Worm (Caenorhabditis elegans) whole organism, L1 larva: ENCODE results near the gene T27D12.6.

Experiments
- C34B4.2 ChIP-seq: sonication (generic microtip); optimal IDR thresholded peaks from 2 replicates; lab custom pipeline; 2017; ENCODE audit warnings: mild to moderate bottlenecking, missing genetic modification characterization, missing compliant biosample characterization
- F16B12.6 ChIP-seq: fragments of 150-350 bp; optimal IDR thresholded peaks from 2 replicates; lab custom pipeline; 2014; ENCODE audit warnings: missing biosample characterization, missing genetic modification characterization
- Y116A8C.19 ChIP-seq: sonication (generic microtip); optimal IDR thresholded peaks from 2 replicates; lab custom pipeline; 2016; ENCODE audit warnings: missing compliant biosample characterization, missing genetic modification characterization, borderline replicate concordance
- aha-1 ChIP-seq: fragments of 150-350 bp; optimal IDR thresholded peaks from 2 replicates; lab custom pipeline; 2014; ENCODE audit warnings: missing biosample characterization, missing genetic modification characterization
- aly-2 ChIP-seq: fragments of 150-350 bp; optimal IDR thresholded peaks from 2 replicates; lab custom pipeline; 2014; ENCODE audit warnings: missing biosample characterization, missing genetic modification characterization
- ceh-8 ChIP-seq: fragments of 200-800 bp; sonication (Bioruptor generic); optimal IDR thresholded peaks from 2 replicates; lab custom pipeline; 2018; ENCODE audit warnings: mild to moderate bottlenecking, missing genetic modification characterization, moderate library complexity, missing compliant biosample characterization
- ceh-82 ChIP-seq, 3 experiments: fragments of 150-350 bp in 1 of 3; sonication (generic microtip) in 2 of 3; optimal IDR thresholded peaks; 2 replicates each; lab custom pipeline; 2014 to 2017; ENCODE audit warnings: missing biosample characterization in 3 of 3, missing genetic modification characterization in 3 of 3
- ces-1 ChIP-seq: fragments of 150-350 bp; optimal IDR thresholded peaks from 2 replicates; lab custom pipeline; 2014; ENCODE audit warnings: missing biosample characterization, missing genetic modification reagents, missing genetic modification characterization
- efl-1 ChIP-seq, 4 experiments: fragments of 150-350 bp; optimal IDR thresholded peaks in 3 of 4; peaks in 1 of 4; 1 replicate in 1 of 4; 2 replicates in 3 of 4; lab custom pipeline; 2014; ENCODE audit warnings: missing biosample characterization in 2 of 4, missing genetic modification characterization in 2 of 4, missing genetic modification reagents in 2 of 4
- egl-13 ChIP-seq: sonication (generic microtip); optimal IDR thresholded peaks from 2 replicates; lab custom pipeline; 2016; ENCODE audit warnings: missing genotype, missing genetic modification reagents, missing genetic modification characterization, missing compliant biosample characterization
- egl-27 ChIP-seq, 2 experiments: fragments of 150-350 bp in 1 of 2; sonication (generic microtip); optimal IDR thresholded peaks; 3 replicates each; lab custom pipeline; 2017 to 2018; ENCODE audit warnings: missing biosample characterization in 2 of 2, missing genetic modification characterization in 2 of 2, missing genetic modification reagents in 2 of 2
- elt-3 ChIP-seq, 6 experiments: fragments of 150-350 bp in 1 of 6; sonication (generic microtip); optimal IDR thresholded peaks; 2 replicates each; lab custom pipeline; 2017 to 2018; ENCODE audit warnings: missing biosample characterization in 6 of 6, missing genetic modification characterization in 6 of 6, inconsistent platforms in 1 of 6
- ets-5 ChIP-seq: fragments of 200-800 bp; sonication (Bioruptor generic); IDR thresholded peaks from 2 replicates; pipeline ENCODE4 v1.3.6; 2022; ENCODE audit warnings: missing genetic modification characterization, missing compliant biosample characterization
- fkh-10 ChIP-seq: sonication (generic microtip); optimal IDR thresholded peaks from 2 replicates; lab custom pipeline; 2017; ENCODE audit warnings: missing biosample characterization, missing genetic modification reagents, missing genetic modification characterization
- irx-1 ChIP-seq: sonication (generic microtip); optimal IDR thresholded peaks from 2 replicates; lab custom pipeline; 2016; ENCODE audit warnings: missing genetic modification characterization, missing compliant biosample characterization
- isw-1 ChIP-seq: fragments of 200-800 bp; sonication (Bioruptor generic); IDR thresholded peaks from 2 replicates; pipeline ENCODE4 v1.3.6; 2022; ENCODE audit warnings: missing genetic modification characterization, missing compliant biosample characterization
- jun-1 ChIP-seq: fragments of 150-350 bp; optimal IDR thresholded peaks from 2 replicates; lab custom pipeline; 2014; ENCODE audit warnings: missing biosample characterization, missing genetic modification reagents, missing genetic modification characterization
- lin-13 ChIP-seq: fragments of 150-350 bp; optimal IDR thresholded peaks from 2 replicates; lab custom pipeline; 2014; ENCODE audit warnings: missing biosample characterization, missing genetic modification reagents, missing genetic modification characterization
- lin-14 ChIP-seq: fragments of 200-800 bp; sonication (Bioruptor generic); optimal IDR thresholded peaks from 2 replicates; lab custom pipeline; 2018; ENCODE audit warnings: mild to moderate bottlenecking, missing genetic modification characterization, moderate library complexity, missing compliant biosample characterization
- lin-15B ChIP-seq: fragments of 150-350 bp; sonication (generic microtip); optimal IDR thresholded peaks from 3 replicates; lab custom pipeline; 2014; ENCODE audit warnings: missing biosample characterization, missing genetic modification characterization
- lin-39 ChIP-seq: fragments of 150-350 bp; optimal IDR thresholded peaks from 2 replicates; lab custom pipeline; 2014; ENCODE audit warnings: missing biosample characterization, missing genetic modification reagents, missing genetic modification characterization
- lir-3 ChIP-seq: sonication (generic microtip); optimal IDR thresholded peaks from 2 replicates; lab custom pipeline; 2016; ENCODE audit warnings: mild to moderate bottlenecking, missing genetic modification characterization, moderate library complexity, missing compliant biosample characterization; ENCODE audit not compliant: poor library complexity
- lsy-2 ChIP-seq, 2 experiments: fragments of 150-350 bp; optimal IDR thresholded peaks; 2 replicates each; lab custom pipeline; 2014; ENCODE audit warnings: missing biosample characterization in 2 of 2, missing genetic modification characterization in 2 of 2
- nhr-11 ChIP-seq: fragments of 150-350 bp; optimal IDR thresholded peaks from 2 replicates; lab custom pipeline; 2014; ENCODE audit warnings: missing biosample characterization, missing genetic modification characterization
- nhr-19 ChIP-seq: fragments of 200-800 bp; sonication (Bioruptor generic); conservative IDR thresholded peaks from 2 replicates; pipeline ENCODE4 v1.3.6; 2022; ENCODE audit warnings: missing genetic modification characterization, missing compliant biosample characterization
- nhr-20 ChIP-seq: sonication (generic microtip); optimal IDR thresholded peaks from 2 replicates; lab custom pipeline; 2016; ENCODE audit warnings: mild to moderate bottlenecking, missing genetic modification characterization, missing compliant biosample characterization
- nhr-28 ChIP-seq: fragments of 150-350 bp; optimal IDR thresholded peaks from 2 replicates; lab custom pipeline; 2014; ENCODE audit warnings: missing biosample characterization, missing genetic modification characterization
- nhr-47 ChIP-seq: sonication (generic microtip); optimal IDR thresholded peaks from 2 replicates; lab custom pipeline; 2016; ENCODE audit warnings: mild to moderate bottlenecking, missing genetic modification characterization, moderate library complexity, missing compliant biosample characterization
- nhr-76 ChIP-seq: sonication (generic microtip); optimal IDR thresholded peaks from 2 replicates; lab custom pipeline; 2017; ENCODE audit warnings: missing biosample characterization, missing genetic modification characterization
- nhr-77 ChIP-seq: fragments of 150-350 bp; optimal IDR thresholded peaks from 2 replicates; lab custom pipeline; 2014; ENCODE audit warnings: missing biosample characterization, missing genetic modification characterization
- nhr-84 ChIP-seq: sonication (generic microtip); optimal IDR thresholded peaks from 2 replicates; lab custom pipeline; 2017; ENCODE audit warnings: missing biosample characterization, missing genetic modification characterization
- nhr-85 ChIP-seq: sonication (generic microtip); peaks from one replicate; lab custom pipeline; 2016; ENCODE audit warnings: missing genetic modification characterization, inconsistent platforms, missing compliant biosample characterization
- nhr-90 ChIP-seq: sonication (generic microtip); optimal IDR thresholded peaks from 2 replicates; lab custom pipeline; 2016; ENCODE audit warnings: mild to moderate bottlenecking, missing genetic modification characterization, missing compliant biosample characterization; ENCODE audit not compliant: poor library complexity
- pag-3 ChIP-seq: sonication (generic microtip); optimal IDR thresholded peaks from 2 replicates; lab custom pipeline; 2017; ENCODE audit warnings: missing genetic modification characterization, mild to moderate bottlenecking, missing compliant biosample characterization, antibody characterized with exemption, borderline replicate concordance; ENCODE audit not compliant: insufficient read depth
- pax-3 ChIP-seq: fragments of 200-800 bp; sonication (Bioruptor generic); optimal IDR thresholded peaks from 2 replicates; lab custom pipeline; 2018; ENCODE audit warnings: mild to moderate bottlenecking, missing genetic modification characterization, moderate library complexity, missing compliant biosample characterization
- pqm-1 ChIP-seq: sonication (generic microtip); optimal IDR thresholded peaks from 3 replicates; lab custom pipeline; 2017; ENCODE audit warnings: missing biosample characterization, missing genetic modification characterization
- rnt-1 ChIP-seq: sonication (generic microtip); optimal IDR thresholded peaks from 2 replicates; lab custom pipeline; 2016; ENCODE audit warnings: mild to moderate bottlenecking, missing genetic modification characterization, moderate library complexity, missing compliant biosample characterization
- skn-1 ChIP-seq: fragments of 150-350 bp; optimal IDR thresholded peaks from 2 replicates; lab custom pipeline; 2014; ENCODE audit warnings: missing biosample characterization, missing genetic modification characterization
- snpc-4 ChIP-seq: fragments of 150-350 bp; optimal IDR thresholded peaks from 2 replicates; lab custom pipeline; 2014; ENCODE audit warnings: missing biosample characterization, missing genetic modification characterization
- sox-4 ChIP-seq: sonication (generic microtip); optimal IDR thresholded peaks from 2 replicates; lab custom pipeline; 2016; ENCODE audit warnings: missing genetic modification characterization, missing compliant biosample characterization
- sptf-1 ChIP-seq: fragments of 150-350 bp; optimal IDR thresholded peaks from 2 replicates; lab custom pipeline; 2014; ENCODE audit warnings: missing biosample characterization, missing genetic modification characterization
- swsn-7 ChIP-seq: sonication (generic microtip); optimal IDR thresholded peaks from 2 replicates; lab custom pipeline; 2016; ENCODE audit warnings: missing genetic modification characterization, missing compliant biosample characterization
- tbx-2 ChIP-seq: sonication (generic microtip); optimal IDR thresholded peaks from 2 replicates; lab custom pipeline; 2016; ENCODE audit warnings: missing genetic modification characterization, missing compliant biosample characterization
- unc-130 ChIP-seq: fragments of 150-350 bp; optimal IDR thresholded peaks from 2 replicates; lab custom pipeline; 2017; ENCODE audit warnings: missing biosample characterization, missing genetic modification characterization, inconsistent platforms
- unc-62 ChIP-seq: fragments of 150-350 bp; optimal IDR thresholded peaks from 2 replicates; lab custom pipeline; 2014; ENCODE audit warnings: missing biosample characterization, missing genetic modification reagents, missing genetic modification characterization
- ztf-11 ChIP-seq, 2 experiments: sonication (generic microtip); optimal IDR thresholded peaks; 2 replicates each; lab custom pipeline; 2016 to 2017; ENCODE audit warnings: missing genetic modification characterization in 2 of 2, missing biosample characterization in 1 of 2, missing compliant biosample characterization in 1 of 2
- ztf-4 ChIP-seq: fragments of 150-350 bp; optimal IDR thresholded peaks from 2 replicates; lab custom pipeline; 2014; ENCODE audit warnings: missing biosample characterization, missing genetic modification characterization

T27D12.6 gene

DNA sequence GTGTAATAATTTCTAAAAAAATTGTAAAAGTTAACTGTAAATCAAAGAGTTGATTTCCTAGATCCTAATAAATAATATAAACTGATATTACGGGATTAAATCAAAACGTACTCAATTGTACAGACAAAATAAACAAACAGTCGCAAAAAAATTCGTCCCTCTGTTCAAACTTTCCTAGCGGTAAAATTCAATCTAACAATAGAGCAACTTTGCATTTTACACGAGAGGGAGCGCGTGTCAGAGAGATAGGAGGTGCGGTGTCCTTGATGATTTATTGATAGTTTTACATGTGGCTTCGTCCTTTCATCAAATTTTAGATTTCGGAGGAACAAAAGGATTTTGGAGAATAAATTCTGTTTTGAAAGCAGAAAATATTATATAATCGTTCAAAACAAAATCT lies 4.7 kb upstream of the T27D12.6 start (continued):
- peak; percentile 33 for TF ChIP-seq rnt-1 (tag; lab: Kevin White, UChicago)

DNA sequence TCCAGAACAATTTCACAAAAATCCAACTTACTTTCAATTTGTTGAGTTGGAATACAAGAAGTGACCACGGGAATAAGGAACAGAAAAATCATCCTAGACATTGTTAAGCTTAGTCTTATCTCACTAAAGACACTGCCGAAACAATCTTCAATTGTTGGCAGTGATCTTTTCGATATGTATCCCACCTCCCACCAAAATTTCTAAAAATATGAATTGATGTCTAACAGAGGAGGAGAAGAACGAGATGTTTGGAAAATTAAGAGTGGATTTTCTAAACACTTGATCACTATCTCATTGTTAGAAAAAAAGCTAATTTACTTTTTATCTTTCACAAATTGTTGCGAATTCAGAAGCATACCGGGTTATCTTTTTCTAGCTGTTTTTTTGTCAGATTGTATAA lies 2.8 kb upstream of the T27D12.6 start, which contains the start of gene clec-144:
TSS of gene clec-144 (minus strand) at position 101 of the 400 bp plus-strand sequence.
- TF ChIP-seq C34B4.2 (tag; lab: Kevin White, UChicago) (no peak), aha-1 (tag; lab: Kevin White, UChicago) (no peak), lin-13 (no peak), aly-2 (tag; lab: Kevin White, UChicago) (no peak), nhr-85 (tag; lab: Kevin White, UChicago) (no peak), lsy-2 (tag; optimal IDR thresholded peaks at IDR 0.05; lab: Kevin White, UChicago) (no peak), egl-13 (tag; lab: Kevin White, UChicago) (no peak), lir-3 (tag; lab: Kevin White, UChicago) (no peak), lin-14 (GFP tag; lab: Kevin White, UChicago) (no peak), unc-62 (no peak), elt-3 (tag; optimal IDR thresholded peaks at IDR 0.05; lab: Kevin White, UChicago) (no peak), efl-1 (optimal IDR thresholded peaks at IDR 0.05; lab: Kevin White, UChicago) (no peak), efl-1 (GFP tag; optimal IDR thresholded peaks at IDR 0.05 in 1 of 2; lab: Kevin White, UChicago) (no peak)
- TF ChIP-seq, all 84 proteins: peak for 0

DNA sequence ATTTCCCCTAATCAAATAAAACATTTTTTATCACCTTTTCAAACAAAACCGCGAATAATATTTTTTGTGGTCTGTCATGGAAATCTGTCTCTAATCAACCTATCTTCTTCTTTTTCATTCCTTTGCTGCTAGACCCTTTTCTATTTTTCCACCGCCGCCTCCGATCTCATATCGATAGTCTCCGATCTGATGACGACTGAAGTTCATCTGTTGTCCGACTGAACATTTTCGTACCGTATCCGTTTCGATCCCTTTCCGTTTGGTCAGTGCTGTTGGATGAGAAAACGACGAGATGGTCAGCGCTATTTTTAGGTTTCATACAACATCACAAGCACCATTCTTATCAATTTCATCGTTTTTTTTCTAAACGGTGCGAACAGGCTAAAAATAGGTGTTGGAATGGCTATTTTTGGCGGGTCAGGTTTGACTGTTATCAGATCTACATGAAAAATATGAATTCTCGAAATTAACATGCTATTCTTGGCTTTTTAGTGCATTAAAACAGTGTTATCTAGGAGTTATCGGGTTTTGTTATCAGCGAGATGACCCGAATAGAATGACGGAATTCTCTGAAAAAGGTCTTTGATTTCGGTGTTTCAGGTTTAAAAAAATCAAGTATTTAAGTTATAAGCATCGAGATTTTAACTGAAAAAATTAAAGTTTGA lies 1.4 kb downstream of the T27D12.6 start:
- no peak for TF ChIP-seq F16B12.6
- no peak for TF ChIP-seq nhr-11
- no peak for TF ChIP-seq ceh-8 (GFP tag; lab: Kevin White, UChicago)
- no peak for TF ChIP-seq C34B4.2 (tag; lab: Kevin White, UChicago)
- TF ChIP-seq skn-1 = no peak
- no peak for TF ChIP-seq lin-39
- peak; percentile 52 for TF ChIP-seq tbx-2 (tag; lab: Kevin White, UChicago)
- no peak for TF ChIP-seq Y116A8C.19 (tag; lab: Kevin White, UChicago)
- TF ChIP-seq nhr-84 = no peak
- peak; percentile 83 for TF ChIP-seq lin-14 (GFP tag; lab: Kevin White, UChicago)
- peak in 5 of 6 experiments; percentile 27 to 90 (median 68) for TF ChIP-seq elt-3 (tag; optimal IDR thresholded peaks at IDR 0.05; lab: Kevin White, UChicago)
- TF ChIP-seq ceh-82 (tag; optimal IDR thresholded peaks at IDR 0.05; lab: Kevin White, UChicago) = no peak
- TF ChIP-seq pag-3 (tag; lab: Kevin White, UChicago) = no peak
- no peak for TF ChIP-seq swsn-7
- TF ChIP-seq nhr-20 (tag; lab: Kevin White, UChicago) = peak; percentile 75
- TF ChIP-seq ces-1 (GFP tag; lab: Kevin White, UChicago) = no peak
- no peak for TF ChIP-seq nhr-28
- TF ChIP-seq lin-15B = no peak
- no peak for TF ChIP-seq egl-27 (tag; optimal IDR thresholded peaks at IDR 0.05; lab: Kevin White, UChicago)
- TF ChIP-seq irx-1 = no peak
- peak; percentile 62 for TF ChIP-seq nhr-19
- TF ChIP-seq unc-130 (tag; lab: Kevin White, UChicago) = no peak
- TF ChIP-seq nhr-47 = no peak
- TF ChIP-seq nhr-76 (tag; lab: Kevin White, UChicago) = no peak
- no peak for TF ChIP-seq ets-5 (GFP tag; lab: Robert Waterston, UW)
- TF ChIP-seq pqm-1 = no peak
- no peak for TF ChIP-seq nhr-77 (tag; lab: Kevin White, UChicago)
- TF ChIP-seq nhr-90 (tag; lab: Kevin White, UChicago) = peak; percentile 40
- TF ChIP-seq lin-13 = no peak
- no peak for TF ChIP-seq fkh-10
- no peak for TF ChIP-seq pax-3 (tag; lab: Kevin White, UChicago)
- TF ChIP-seq isw-1 = no peak
- TF ChIP-seq ztf-4 (tag; lab: Kevin White, UChicago) = no peak
- no peak for TF ChIP-seq snpc-4 (tag; lab: Kevin White, UChicago)
- no peak for TF ChIP-seq sptf-1
- TF ChIP-seq sox-4 = no peak
- no peak for TF ChIP-seq ztf-11 (tag; optimal IDR thresholded peaks at IDR 0.05; lab: Kevin White, UChicago)
- TF ChIP-seq jun-1 (tag; lab: Kevin White, UChicago) = no peak
